Worm (Caenorhabditis elegans) whole organism, L3 larva: ENCODE results near the gene hmg-1.1.

Experiments used
- daf-12 ChIP-seq: fragments of 150-350 bp; optimal IDR thresholded peaks from 2 replicates; lab custom pipeline; 2014; ENCODE audit warnings: missing biosample characterization, missing genetic modification reagents, missing genetic modification characterization
- elt-2 ChIP-seq: sonication (generic microtip); optimal IDR thresholded peaks from 2 replicates; lab custom pipeline; 2016; ENCODE audit warnings: missing genetic modification reagents, mild to moderate bottlenecking, missing genetic modification characterization, missing compliant biosample characterization
- fkh-10 ChIP-seq: sonication (generic microtip); optimal IDR thresholded peaks from 2 replicates; lab custom pipeline; 2017; ENCODE audit warnings: missing biosample characterization, missing genetic modification reagents, missing genetic modification characterization
- hmg-11 ChIP-seq: sonication (generic microtip); optimal IDR thresholded peaks from 2 replicates; lab custom pipeline; 2016; ENCODE audit warnings: missing genetic modification characterization, missing compliant biosample characterization
- lin-15B ChIP-seq: fragments of 150-350 bp; optimal IDR thresholded peaks from 2 replicates; lab custom pipeline; 2014; ENCODE audit warnings: missing biosample characterization, missing genetic modification characterization
- mdl-1 ChIP-seq: fragments of 150-350 bp; optimal IDR thresholded peaks from 2 replicates; lab custom pipeline; 2014; ENCODE audit warnings: missing biosample characterization, missing genetic modification characterization
- nhr-12 ChIP-seq: fragments of 150-350 bp; optimal IDR thresholded peaks from 2 replicates; lab custom pipeline; 2014; ENCODE audit warnings: missing biosample characterization, missing genetic modification characterization
- nhr-237 ChIP-seq: fragments of 150-350 bp; optimal IDR thresholded peaks from 2 replicates; lab custom pipeline; 2014; ENCODE audit warnings: missing biosample characterization, missing genetic modification characterization
- nhr-67 ChIP-seq: fragments of 150-350 bp; optimal IDR thresholded peaks from 2 replicates; lab custom pipeline; 2014; ENCODE audit warnings: missing biosample characterization, missing genetic modification characterization
- nhr-76 ChIP-seq: fragments of 150-350 bp; sonication (generic microtip); optimal IDR thresholded peaks from 5 replicates; lab custom pipeline; 2014; ENCODE audit warnings: missing biosample characterization, missing genetic modification characterization
- pha-4 ChIP-seq: fragments of 150-350 bp; optimal IDR thresholded peaks from 2 replicates; lab custom pipeline; 2014; ENCODE audit warnings: missing biosample characterization, missing genetic modification reagents, missing genetic modification characterization
- pqm-1 ChIP-seq: fragments of 150-350 bp; optimal IDR thresholded peaks from 2 replicates; lab custom pipeline; 2017; ENCODE audit warnings: missing biosample characterization, missing genetic modification characterization, inconsistent platforms
- skn-1 ChIP-seq: fragments of 150-350 bp; optimal IDR thresholded peaks from 2 replicates; lab custom pipeline; 2014; ENCODE audit warnings: missing biosample characterization, missing genetic modification characterization
- unc-62 ChIP-seq: fragments of 150-350 bp; sonication (generic microtip); optimal IDR thresholded peaks from 4 replicates; lab custom pipeline; 2014; ENCODE audit warnings: missing biosample characterization, missing genetic modification reagents, missing genetic modification characterization

DNA sequence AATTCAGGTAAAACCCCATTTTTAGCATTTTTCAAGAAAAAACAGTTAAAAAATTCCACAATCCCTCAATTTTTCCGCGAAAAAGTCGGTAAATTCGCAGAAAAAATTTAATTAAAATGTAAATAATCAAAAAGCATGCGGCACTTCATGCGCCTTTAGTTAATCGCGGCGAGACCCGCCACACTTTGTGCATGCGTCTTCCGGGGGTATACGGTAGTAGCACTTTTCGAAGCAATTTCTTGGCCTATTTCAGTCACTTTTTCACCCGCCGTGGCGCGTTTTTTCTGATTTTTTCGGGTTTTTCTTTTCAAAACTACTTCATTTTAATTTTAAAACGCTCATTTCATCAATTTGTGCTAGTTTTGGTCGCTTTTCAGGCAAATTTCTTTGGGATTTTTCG lies 3.3 kb upstream of the hmg-1.1 start:
- TF ChIP-seq pha-4 (tag; lab: Kevin White, UChicago) (no peak), unc-62 (GFP tag; lab: Kevin White, UChicago) (no peak), nhr-76 (tag; lab: Kevin White, UChicago) (no peak), pqm-1 (no peak), mdl-1 (tag; lab: Kevin White, UChicago) (no peak), fkh-10 (no peak), hmg-11 (tag; lab: Kevin White, UChicago) (no peak), nhr-237 (tag; lab: Kevin White, UChicago) (no peak), daf-12 (tag; lab: Kevin White, UChicago) (no peak), elt-2 (no peak), nhr-67 (tag; lab: Kevin White, UChicago) (no peak), skn-1 (tag; lab: Kevin White, UChicago) (no peak), lin-15B (no peak), nhr-12 (tag; lab: Kevin White, UChicago) (no peak)
